Worm (Caenorhabditis elegans) whole organism, L2 larva: ENCODE results near the gene Y54E2A.10.

Experiments
- C34F6.9 ChIP-seq: fragments of 150-350 bp; optimal IDR thresholded peaks from 2 replicates; lab custom pipeline; 2014; ENCODE audit warnings: missing biosample characterization, missing genetic modification characterization
- F13H6.1 ChIP-seq: sonication (generic microtip); optimal IDR thresholded peaks from 2 replicates; lab custom pipeline; 2016; ENCODE audit warnings: missing genetic modification characterization, missing compliant biosample characterization
- R02D3.7 ChIP-seq: fragments of 150-350 bp; optimal IDR thresholded peaks from 2 replicates; lab custom pipeline; 2014; ENCODE audit warnings: missing biosample characterization, missing genetic modification characterization
- ZK546.5 ChIP-seq: sonication (generic microtip); optimal IDR thresholded peaks from 2 replicates; lab custom pipeline; 2017; ENCODE audit warnings: missing biosample characterization, missing genetic modification characterization
- alr-1 ChIP-seq: fragments of 150-350 bp; optimal IDR thresholded peaks from 2 replicates; lab custom pipeline; 2014; ENCODE audit warnings: missing biosample characterization, missing genetic modification characterization
- blmp-1 ChIP-seq: sonication (generic microtip); optimal IDR thresholded peaks from 2 replicates; lab custom pipeline; 2017; ENCODE audit warnings: missing genetic modification characterization, mild to moderate bottlenecking, missing compliant biosample characterization, antibody characterized with exemption, moderate library complexity; ENCODE audit not compliant: insufficient read depth
- ceh-16 ChIP-seq: fragments of 150-350 bp; optimal IDR thresholded peaks from 2 replicates; lab custom pipeline; 2014; ENCODE audit warnings: missing biosample characterization, missing genetic modification characterization
- ceh-82 ChIP-seq: fragments of 150-350 bp; optimal IDR thresholded peaks from 2 replicates; lab custom pipeline; 2014; ENCODE audit warnings: missing biosample characterization, missing genetic modification characterization
- crh-2 ChIP-seq: sonication (generic microtip); optimal IDR thresholded peaks from 2 replicates; lab custom pipeline; 2017; ENCODE audit warnings: missing biosample characterization, missing genetic modification characterization
- dmd-4 ChIP-seq: sonication (generic microtip); optimal IDR thresholded peaks from 2 replicates; lab custom pipeline; 2017; ENCODE audit warnings: missing biosample characterization, missing genetic modification characterization
- egl-27 ChIP-seq: sonication (generic microtip); optimal IDR thresholded peaks from 3 replicates; lab custom pipeline; 2017; ENCODE audit warnings: missing biosample characterization, missing genetic modification reagents, missing genetic modification characterization
- elt-1 ChIP-seq: fragments of 150-350 bp; optimal IDR thresholded peaks from 2 replicates; lab custom pipeline; 2014; ENCODE audit warnings: missing biosample characterization, missing genetic modification characterization
- elt-3 ChIP-seq: sonication (generic microtip); optimal IDR thresholded peaks from 2 replicates; lab custom pipeline; 2017; ENCODE audit warnings: missing biosample characterization, missing genetic modification characterization
- fos-1 ChIP-seq: fragments of 150-350 bp; optimal IDR thresholded peaks from 2 replicates; lab custom pipeline; 2014; ENCODE audit warnings: missing biosample characterization, missing genetic modification characterization
- gmeb-1 ChIP-seq: fragments of 150-350 bp; optimal IDR thresholded peaks from 2 replicates; lab custom pipeline; 2014; ENCODE audit warnings: missing biosample characterization, missing genetic modification characterization
- lin-11 ChIP-seq: fragments of 150-350 bp; sonication (generic microtip); optimal IDR thresholded peaks from 2 replicates; lab custom pipeline; 2014; ENCODE audit warnings: missing biosample characterization, missing genetic modification characterization, inconsistent platforms, mixed read lengths
- lin-13 ChIP-seq: fragments of 150-350 bp; optimal IDR thresholded peaks from 2 replicates; lab custom pipeline; 2014; ENCODE audit warnings: missing biosample characterization, missing genetic modification reagents, missing genetic modification characterization
- lsy-2 ChIP-seq, 2 experiments: fragments of 150-350 bp in 1 of 2; sonication (generic microtip) in 1 of 2; optimal IDR thresholded peaks; 2 replicates each; lab custom pipeline; 2014 to 2017; ENCODE audit warnings: missing biosample characterization in 2 of 2, missing genetic modification characterization in 2 of 2
- mbf-1 ChIP-seq: sonication (generic microtip); optimal IDR thresholded peaks from 2 replicates; lab custom pipeline; 2017; ENCODE audit warnings: missing biosample characterization, missing genetic modification characterization
- mdl-1 ChIP-seq, 2 experiments: fragments of 150-350 bp in 1 of 2; sonication (generic microtip) in 1 of 2; optimal IDR thresholded peaks; 2 replicates each; lab custom pipeline; 2017; ENCODE audit warnings: missing biosample characterization in 2 of 2, missing genetic modification characterization in 2 of 2
- nhr-11 ChIP-seq: fragments of 150-350 bp; optimal IDR thresholded peaks from 2 replicates; lab custom pipeline; 2014; ENCODE audit warnings: missing biosample characterization, missing genetic modification characterization
- nhr-129 ChIP-seq: fragments of 150-350 bp; optimal IDR thresholded peaks from 2 replicates; lab custom pipeline; 2014; ENCODE audit warnings: missing biosample characterization, missing genetic modification characterization
- nhr-21 ChIP-seq: fragments of 150-350 bp; optimal IDR thresholded peaks from 2 replicates; lab custom pipeline; 2014; ENCODE audit warnings: missing biosample characterization, missing genetic modification characterization
- nhr-23 ChIP-seq: fragments of 150-350 bp; optimal IDR thresholded peaks from 2 replicates; lab custom pipeline; 2014; ENCODE audit warnings: missing biosample characterization, missing genetic modification reagents, missing genetic modification characterization
- nhr-25 ChIP-seq: fragments of 150-350 bp; sonication (generic microtip); optimal IDR thresholded peaks from 3 replicates; lab custom pipeline; 2014; ENCODE audit warnings: missing biosample characterization, missing genetic modification characterization
- nhr-6 ChIP-seq: fragments of 150-350 bp; optimal IDR thresholded peaks from 2 replicates; lab custom pipeline; 2014; ENCODE audit warnings: missing biosample characterization, missing genetic modification characterization
- nhr-77 ChIP-seq: fragments of 150-350 bp; optimal IDR thresholded peaks from 2 replicates; lab custom pipeline; 2014; ENCODE audit warnings: missing biosample characterization, missing genetic modification characterization
- sem-4 ChIP-seq: fragments of 150-350 bp; optimal IDR thresholded peaks from 2 replicates; lab custom pipeline; 2014; ENCODE audit warnings: missing biosample characterization, missing genetic modification reagents, missing genetic modification characterization
- sma-3 ChIP-seq: sonication (generic microtip); optimal IDR thresholded peaks from 2 replicates; lab custom pipeline; 2016; ENCODE audit warnings: missing genetic modification reagents, missing genetic modification characterization, missing compliant biosample characterization
- sma-9 ChIP-seq, 2 experiments: fragments of 150-350 bp in 1 of 2; sonication (generic microtip) in 1 of 2; optimal IDR thresholded peaks; 2 replicates each; lab custom pipeline; 2014 to 2016; ENCODE audit warnings: missing genetic modification characterization in 2 of 2, mild to moderate bottlenecking in 1 of 2, missing biosample characterization in 1 of 2, missing compliant biosample characterization in 1 of 2, missing genetic modification reagents in 1 of 2, moderate library complexity in 1 of 2
- snpc-4 ChIP-seq: fragments of 150-350 bp; optimal IDR thresholded peaks from 2 replicates; lab custom pipeline; 2014; ENCODE audit warnings: missing biosample characterization, missing genetic modification characterization
- unc-62 ChIP-seq: fragments of 150-350 bp; optimal IDR thresholded peaks from 2 replicates; lab custom pipeline; 2014; ENCODE audit warnings: missing biosample characterization, missing genetic modification reagents, missing genetic modification characterization
- zag-1 ChIP-seq: fragments of 150-350 bp; optimal IDR thresholded peaks from 2 replicates; lab custom pipeline; 2014; ENCODE audit warnings: missing biosample characterization, missing genetic modification characterization
- ztf-1 ChIP-seq: fragments of 200-800 bp; sonication (Bioruptor generic); conservative IDR thresholded peaks from 2 replicates; pipeline ENCODE4 v1.3.6; 2022; ENCODE audit warnings: missing genetic modification characterization, missing compliant biosample characterization
- ztf-11 ChIP-seq: sonication (generic microtip); optimal IDR thresholded peaks from 2 replicates; lab custom pipeline; 2017; ENCODE audit warnings: missing biosample characterization, missing genetic modification characterization
- ztf-4 ChIP-seq: fragments of 150-350 bp; optimal IDR thresholded peaks from 2 replicates; lab custom pipeline; 2014; ENCODE audit warnings: missing biosample characterization, missing genetic modification characterization

The Y54E2A.10 gene

ce11 chrII:14816086-14816485, 25.2 kb downstream of the Y54E2A.10 start:
- no peak for TF ChIP-seq R02D3.7 (tag; lab: Kevin White, UChicago)
- TF ChIP-seq ceh-82 (tag; lab: Kevin White, UChicago), result no peak
- TF ChIP-seq zag-1, result no peak
- TF ChIP-seq nhr-77, result no peak

- no peak for TF ChIP-seq snpc-4 (tag; lab: Kevin White, UChicago)
- TF ChIP-seq elt-1 (tag; lab: Kevin White, UChicago), result peak; percentile 54
These were observed 27.5 kb downstream of the Y54E2A.10 start, which contains the start of gene nhr-61 for ce11 chrII:14818376-14818775. TSS of gene nhr-61 (minus strand) at chrII:14818543.

- no peak for TF ChIP-seq nhr-23
- no peak for TF ChIP-seq ceh-16 (tag; lab: Kevin White, UChicago)
- TF ChIP-seq ztf-1 (GFP tag; lab: Robert Waterston, UW), result no peak
- peak; percentile 11 for TF ChIP-seq fos-1 (tag; lab: Kevin White, UChicago)
- TF ChIP-seq unc-62, result no peak
- TF ChIP-seq alr-1 (tag; lab: Kevin White, UChicago), result no peak
- no peak for TF ChIP-seq nhr-11 (tag; lab: Kevin White, UChicago)
These were observed 28.6 kb downstream of the Y54E2A.10 start for ce11 chrII:14819258-14819985.

- TF ChIP-seq nhr-21 (tag; lab: Kevin White, UChicago) (peak; percentile 5), lin-11 (tag; lab: Kevin White, UChicago) (no peak), dmd-4 (no peak), fos-1 (tag; lab: Kevin White, UChicago) (peak; percentile 54), C34F6.9 (peak; percentile 13)
- TF ChIP-seq, all 48 proteins: peak for 3
These were observed 29.6 kb downstream of the Y54E2A.10 start for ce11 chrII:14820460-14820859.

- peak; percentile 86 for TF ChIP-seq F13H6.1 (tag; lab: Kevin White, UChicago)
- TF ChIP-seq unc-62, result no peak
- TF ChIP-seq nhr-25, result peak; percentile 89
- TF ChIP-seq snpc-4 (tag; lab: Kevin White, UChicago), result peak; percentile 0
- no peak for TF ChIP-seq lin-11 (tag; lab: Kevin White, UChicago)
- TF ChIP-seq R02D3.7 (tag; lab: Kevin White, UChicago), result no peak
- TF ChIP-seq nhr-6 (tag; lab: Kevin White, UChicago), result peak; percentile 63
- no peak for TF ChIP-seq elt-3 (tag; lab: Kevin White, UChicago)
- peak; percentile 61 for TF ChIP-seq sem-4
- TF ChIP-seq fos-1 (tag; lab: Kevin White, UChicago), result peak; percentile 75
- peak; percentile 90 for TF ChIP-seq crh-2 (tag; lab: Kevin White, UChicago)
- peak; percentile 68 for TF ChIP-seq ceh-16 (tag; lab: Kevin White, UChicago)
- TF ChIP-seq sma-3 (GFP tag; lab: Kevin White, UChicago), result peak; percentile 71
- TF ChIP-seq lsy-2 (tag; optimal IDR thresholded peaks at IDR 0.05; lab: Kevin White, UChicago), result peak; percentile 19 to 63
- peak; percentile 39 for TF ChIP-seq egl-27
- peak; percentile 40 for TF ChIP-seq C34F6.9
- peak; percentile 14 for TF ChIP-seq elt-1 (tag; lab: Kevin White, UChicago)
- peak in 1 of 2 experiments; percentile 15 for TF ChIP-seq mdl-1 (tag; optimal IDR thresholded peaks at IDR 0.05; lab: Kevin White, UChicago)
- peak; percentile 38 for TF ChIP-seq ztf-4 (tag; lab: Kevin White, UChicago)
- TF ChIP-seq nhr-129 (tag; lab: Kevin White, UChicago), result peak; percentile 76
- TF ChIP-seq mbf-1 (tag; lab: Kevin White, UChicago), result no peak
- TF ChIP-seq ZK546.5 (tag; lab: Kevin White, UChicago), result no peak
- peak; percentile 86 for TF ChIP-seq sma-9 (GFP tag; optimal IDR thresholded peaks at IDR 0.05; lab: Kevin White, UChicago)
- TF ChIP-seq sma-9 (tag; optimal IDR thresholded peaks at IDR 0.05; lab: Kevin White, UChicago), result no peak
- TF ChIP-seq nhr-21 (tag; lab: Kevin White, UChicago), result peak; percentile 70
- TF ChIP-seq ztf-11 (tag; lab: Kevin White, UChicago), result no peak
- peak; percentile 76 for TF ChIP-seq gmeb-1
- peak; percentile 51 for TF ChIP-seq nhr-77
- peak; percentile 42 for TF ChIP-seq lin-13 (GFP tag; lab: Kevin White, UChicago)
- TF ChIP-seq blmp-1 (tag; lab: Kevin White, UChicago), result peak; percentile 56
These were observed 31.6 kb downstream of the Y54E2A.10 start for ce11 chrII:14822419-14822818.
